Fruit fly (Drosophila melanogaster) whole organism, embryonic: ENCODE measurements around the gene CG42823.

Experiments
- CG12299 ChIP-seq: fragments of 200-800 bp; sonication (Bioruptor generic); optimal IDR thresholded peaks from 2 replicates; lab custom pipeline; 2018; ENCODE audit warnings: missing biosample characterization, mild to moderate bottlenecking, missing genetic modification characterization
- CG5953 ChIP-seq: fragments of 200-800 bp; sonication (Bioruptor generic); IDR thresholded peaks from 2 replicates; pipeline ENCODE4 v1.3.6; 2022; ENCODE audit warnings: missing biosample characterization, missing genetic modification characterization
- CG9817 ChIP-seq: fragments of 200-800 bp; sonication (Bioruptor generic); optimal IDR thresholded peaks from 2 replicates; lab custom pipeline; 2018; ENCODE audit warnings: missing biosample characterization, mild to moderate bottlenecking, missing genetic modification characterization, moderate library complexity
- Dp ChIP-seq: fragments of 200-800 bp; sonication (Bioruptor generic); optimal IDR thresholded peaks from 2 replicates; lab custom pipeline; 2018; ENCODE audit warnings: missing biosample characterization, mild to moderate bottlenecking, missing genetic modification characterization, moderate library complexity
- MBD-R2 ChIP-seq: fragments of 200-800 bp; sonication (Bioruptor generic); IDR thresholded peaks from 2 replicates; pipeline ENCODE4 v1.3.6; 2022; ENCODE audit warnings: missing biosample characterization, missing genetic modification characterization
- NC2β ChIP-seq: fragments of 200-800 bp; sonication (Bioruptor generic); optimal IDR thresholded peaks from 2 replicates; lab custom pipeline; 2016; ENCODE audit warnings: missing biosample characterization, missing genetic modification characterization
- Nf-YB ChIP-seq: fragments of 200-800 bp; sonication (Bioruptor generic); optimal IDR thresholded peaks from 3 replicates; lab custom pipeline; 2019; ENCODE audit warnings: missing biosample characterization, mild to moderate bottlenecking, missing genetic modification characterization, moderate library complexity
- Sox102F ChIP-seq: fragments of 200-800 bp; sonication (Bioruptor generic); optimal IDR thresholded peaks from 2 replicates; lab custom pipeline; 2018; ENCODE audit warnings: missing biosample characterization, mild to moderate bottlenecking, missing genetic modification characterization, moderate library complexity
- YL-1 ChIP-seq: fragments of 200-800 bp; sonication (Bioruptor generic); optimal IDR thresholded peaks from 3 replicates; lab custom pipeline; 2017; ENCODE audit warnings: missing biosample characterization, mild to moderate bottlenecking, missing genetic modification characterization
- jumu ChIP-seq: fragments of 200-800 bp; sonication (Bioruptor generic); optimal IDR thresholded peaks from 3 replicates; lab custom pipeline; 2016; ENCODE audit warnings: missing biosample characterization, missing genetic modification characterization

DNA sequence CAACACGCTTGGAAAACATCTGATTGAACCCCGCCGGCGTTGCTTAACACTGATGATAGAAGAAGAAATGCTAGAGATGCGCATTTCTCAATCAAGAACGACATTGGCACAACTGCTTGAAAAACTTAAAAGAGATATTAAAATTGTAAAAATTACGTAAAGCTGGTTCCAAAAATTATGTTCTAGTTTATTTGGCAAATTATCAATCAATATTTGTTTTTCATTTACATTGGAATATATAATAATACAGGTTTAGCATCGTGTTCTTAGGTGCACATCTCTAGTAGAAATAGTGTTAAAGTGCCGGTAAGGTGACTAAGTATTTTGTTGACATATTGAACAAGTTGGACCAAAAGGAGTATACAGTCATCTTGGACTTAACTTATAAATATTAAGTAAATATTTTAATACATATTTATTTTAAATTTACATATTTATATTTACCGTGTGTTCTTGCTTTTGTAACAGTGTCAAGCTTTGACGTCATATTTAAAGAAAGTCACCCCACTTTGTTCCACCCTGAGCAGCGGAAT, 13.5 kb downstream of the CG42823 start, which contains the start of the genes Brf and sds22:
- TF ChIP-seq NC2β (GFP tag; lab: Kevin White, UChicago) (peak; percentile 95), jumu (GFP tag; lab: Kevin White, UChicago) (peak; percentile 94), CG9817 (tag; lab: Kevin White, UChicago) (peak; percentile 98), Sox102F (peak; percentile 95), Dp (GFP tag; lab: Kevin White, UChicago) (peak; percentile 32), YL-1 (GFP tag; lab: Kevin White, UChicago) (peak; percentile 80), CG12299 (tag; lab: Kevin White, UChicago) (peak; percentile 90), CG5953 (GFP tag; lab: Robert Waterston, UW) (peak; percentile 27; the same call in 1 of the 2 replicates), MBD-R2 (GFP tag; lab: Robert Waterston, UW) (peak; percentile 94), Nf-YB (GFP tag; lab: Kevin White, UChicago) (peak; percentile 79)
